Worm (Caenorhabditis elegans): ENCODE results near the gene pat-2.

- no peak for TF ChIP-seq daf-12 (tag; optimal IDR thresholded peaks at IDR 0.05)
- peak; percentile 86 for TF ChIP-seq fkh-10 (GFP tag; optimal IDR thresholded peaks at IDR 0.05)
- TF ChIP-seq nhr-111 (GFP tag; optimal IDR thresholded peaks at IDR 0.05): no peak
- TF ChIP-seq daf-8 (GFP tag; IDR thresholded peaks at IDR 0.05): no peak
- no peak for TF ChIP-seq fos-1 (tag; optimal IDR thresholded peaks at IDR 0.05)
- TF ChIP-seq unc-62 (GFP tag; optimal IDR thresholded peaks at IDR 0.05 in 1 of 2): peak in 1 of 2 experiments; percentile 93
- no peak for TF ChIP-seq unc-62 (tag; optimal IDR thresholded peaks at IDR 0.05)
Observed at ce11 chrIII:8797211-8797733, 21.4 kb upstream of the pat-2 start.

Measured in whole organism, L4 larva.